Worm (Caenorhabditis elegans) whole organism, mixed stage, embryonic: ENCODE results near the gene tbx-8.

Experiments used
- M03D4.4 ChIP-seq: sonication (generic microtip); optimal IDR thresholded peaks from 2 replicates; lab custom pipeline; 2017; ENCODE audit warnings: mild to moderate bottlenecking, missing genetic modification characterization, missing compliant biosample characterization
- bed-3 ChIP-seq: fragments of 200-800 bp; sonication (Bioruptor generic); optimal IDR thresholded peaks from 3 replicates; lab custom pipeline; 2018; ENCODE audit warnings: mild to moderate bottlenecking, missing genetic modification characterization, moderate library complexity, missing compliant biosample characterization
- blmp-1 ChIP-seq: fragments of 150-350 bp; optimal IDR thresholded peaks from 2 replicates; lab custom pipeline; 2014; ENCODE audit warnings: missing biosample characterization, missing genetic modification characterization
- ceh-43 ChIP-seq: fragments of 200-800 bp; sonication (Bioruptor generic); optimal IDR thresholded peaks from 2 replicates; lab custom pipeline; 2018; ENCODE audit warnings: mild to moderate bottlenecking, missing genetic modification characterization, moderate library complexity, missing compliant biosample characterization
- ceh-83 ChIP-seq: fragments of 200-800 bp; sonication (Bioruptor generic); optimal IDR thresholded peaks from 2 replicates; lab custom pipeline; 2018; ENCODE audit warnings: mild to moderate bottlenecking, missing genetic modification characterization, missing compliant biosample characterization
- ces-1 ChIP-seq: fragments of 150-350 bp; optimal IDR thresholded peaks from 2 replicates; lab custom pipeline; 2014; ENCODE audit warnings: missing biosample characterization, missing genetic modification reagents, missing genetic modification characterization
- cnd-1 ChIP-seq: fragments of 200-800 bp; sonication (Bioruptor generic); optimal IDR thresholded peaks from 2 replicates; lab custom pipeline; 2018; ENCODE audit warnings: mild to moderate bottlenecking, missing genetic modification characterization, missing compliant biosample characterization
- drap-1 ChIP-seq: fragments of 200-800 bp; sonication (Bioruptor generic); optimal IDR thresholded peaks from 3 replicates; lab custom pipeline; 2018; ENCODE audit warnings: mild to moderate bottlenecking, missing genetic modification characterization, missing compliant biosample characterization
- elt-1 ChIP-seq: sonication (generic microtip); optimal IDR thresholded peaks from 2 replicates; lab custom pipeline; 2017; ENCODE audit warnings: missing genetic modification characterization, mild to moderate bottlenecking, missing compliant biosample characterization, antibody characterized with exemption, moderate library complexity, borderline replicate concordance; ENCODE audit not compliant: insufficient read depth
- elt-3 ChIP-seq: fragments of 150-350 bp; optimal IDR thresholded peaks from 2 replicates; lab custom pipeline; 2014; ENCODE audit warnings: missing biosample characterization, missing genetic modification characterization
- flh-1 ChIP-seq: fragments of 200-800 bp; sonication (Bioruptor generic); optimal IDR thresholded peaks from 2 replicates; lab custom pipeline; 2018; ENCODE audit warnings: mild to moderate bottlenecking, missing genetic modification characterization, moderate library complexity, missing compliant biosample characterization
- ham-2 ChIP-seq: fragments of 200-800 bp; sonication (Bioruptor generic); optimal IDR thresholded peaks from 2 replicates; lab custom pipeline; 2018; ENCODE audit warnings: mild to moderate bottlenecking, missing genetic modification characterization, missing compliant biosample characterization
- hlh-1 ChIP-seq: fragments of 150-350 bp; optimal IDR thresholded peaks from 2 replicates; lab custom pipeline; 2014; ENCODE audit warnings: missing biosample characterization, missing genetic modification reagents, missing genetic modification characterization
- lin-13 ChIP-seq: fragments of 150-350 bp; optimal IDR thresholded peaks from 2 replicates; lab custom pipeline; 2014; ENCODE audit warnings: missing biosample characterization, missing genetic modification characterization
- lin-32 ChIP-seq: fragments of 200-800 bp; sonication (Bioruptor generic); optimal IDR thresholded peaks from 2 replicates; lab custom pipeline; 2018; ENCODE audit warnings: mild to moderate bottlenecking, missing genetic modification characterization, missing compliant biosample characterization
- lsy-2 ChIP-seq: fragments of 150-350 bp; optimal IDR thresholded peaks from 2 replicates; lab custom pipeline; 2014; ENCODE audit warnings: missing biosample characterization, missing genetic modification characterization
- mab-5 ChIP-seq: fragments of 150-350 bp; optimal IDR thresholded peaks from 2 replicates; lab custom pipeline; 2014; ENCODE audit warnings: missing biosample characterization, missing genetic modification characterization
- mep-1 ChIP-seq: fragments of 150-350 bp; optimal IDR thresholded peaks from 2 replicates; lab custom pipeline; 2017; ENCODE audit warnings: missing biosample characterization, missing genetic modification reagents, missing genetic modification characterization, inconsistent platforms
- mls-2 ChIP-seq: sonication (generic microtip); optimal IDR thresholded peaks from 2 replicates; lab custom pipeline; 2016; ENCODE audit warnings: mild to moderate bottlenecking, missing genetic modification characterization, moderate library complexity, missing compliant biosample characterization
- nhr-12 ChIP-seq: fragments of 150-350 bp; optimal IDR thresholded peaks from 2 replicates; lab custom pipeline; 2014; ENCODE audit warnings: missing biosample characterization, missing genetic modification characterization
- nhr-2 ChIP-seq: fragments of 150-350 bp; optimal IDR thresholded peaks from 2 replicates; lab custom pipeline; 2014; ENCODE audit warnings: missing biosample characterization, missing genetic modification characterization
- nhr-237 ChIP-seq: fragments of 150-350 bp; optimal IDR thresholded peaks from 2 replicates; lab custom pipeline; 2014; ENCODE audit warnings: missing biosample characterization, missing genetic modification characterization
- nhr-28 ChIP-seq: fragments of 150-350 bp; optimal IDR thresholded peaks from 2 replicates; lab custom pipeline; 2014; ENCODE audit warnings: missing biosample characterization, missing genetic modification characterization
- nhr-76 ChIP-seq: sonication (generic microtip); optimal IDR thresholded peaks from 2 replicates; lab custom pipeline; 2017; ENCODE audit warnings: missing biosample characterization, missing genetic modification characterization
- pha-4 ChIP-seq: fragments of 150-350 bp; optimal IDR thresholded peaks from 2 replicates; lab custom pipeline; 2018; ENCODE audit warnings: missing biosample characterization, missing genetic modification reagents, missing genetic modification characterization
- sem-2 ChIP-seq: fragments of 200-800 bp; sonication (Bioruptor generic); optimal IDR thresholded peaks from 2 replicates; lab custom pipeline; 2018; ENCODE audit warnings: mild to moderate bottlenecking, missing genetic modification characterization, missing compliant biosample characterization
- snpc-4 ChIP-seq: fragments of 150-350 bp; optimal IDR thresholded peaks from 2 replicates; lab custom pipeline; 2014; ENCODE audit warnings: missing biosample characterization, missing genetic modification characterization
- sptf-1 ChIP-seq: sonication (generic microtip); optimal IDR thresholded peaks from 2 replicates; lab custom pipeline; 2017; ENCODE audit warnings: mild to moderate bottlenecking, missing genetic modification characterization, moderate library complexity, missing compliant biosample characterization
- tbx-8 ChIP-seq: fragments of 200-800 bp; sonication (Bioruptor generic); optimal IDR thresholded peaks from 2 replicates; lab custom pipeline; 2018; ENCODE audit warnings: mild to moderate bottlenecking, missing genetic modification characterization, moderate library complexity, missing compliant biosample characterization
- unc-120 ChIP-seq: sonication (generic microtip); optimal IDR thresholded peaks from 2 replicates; lab custom pipeline; 2017; ENCODE audit warnings: missing genetic modification characterization, missing compliant biosample characterization; ENCODE audit not compliant: poor library complexity, severe bottlenecking
- unc-39 ChIP-seq: fragments of 150-350 bp; optimal IDR thresholded peaks from 2 replicates; lab custom pipeline; 2014; ENCODE audit warnings: missing biosample characterization, missing genetic modification characterization
- unc-62 ChIP-seq: fragments of 150-350 bp; optimal IDR thresholded peaks from 2 replicates; lab custom pipeline; 2014; ENCODE audit warnings: missing biosample characterization, missing genetic modification reagents, missing genetic modification characterization
- zip-8 ChIP-seq: fragments of 150-350 bp; optimal IDR thresholded peaks from 2 replicates; lab custom pipeline; 2014; ENCODE audit warnings: missing biosample characterization, missing genetic modification characterization
- ztf-11 ChIP-seq: fragments of 150-350 bp; optimal IDR thresholded peaks from 2 replicates; lab custom pipeline; 2014; ENCODE audit warnings: missing biosample characterization, missing genetic modification characterization

The tbx-8 gene

ce11 chrIII:10347049-10347448 is at the start of gene tbx-8:
tbx-8 (plus strand) TSS chrIII:10347349.
- TF ChIP-seq bed-3 (GFP tag; lab: Kevin White, UChicago) (no peak), ces-1 (GFP tag; lab: Kevin White, UChicago) (no peak), ztf-11 (tag; lab: Kevin White, UChicago) (no peak), unc-39 (tag; lab: Kevin White, UChicago) (no peak), drap-1 (GFP tag; lab: Kevin White, UChicago) (no peak), cnd-1 (tag; lab: Kevin White, UChicago) (no peak), lsy-2 (tag; lab: Kevin White, UChicago) (no peak), nhr-28 (tag; lab: Kevin White, UChicago) (no peak), nhr-76 (tag; lab: Kevin White, UChicago) (no peak), ceh-83 (no peak), ceh-43 (no peak), unc-62 (no peak), tbx-8 (no peak), nhr-12 (no peak), snpc-4 (tag; lab: Kevin White, UChicago) (no peak), mep-1 (no peak), mab-5 (tag; lab: Kevin White, UChicago) (no peak), lin-13 (tag; lab: Kevin White, UChicago) (no peak), nhr-2 (no peak), nhr-237 (tag; lab: Kevin White, UChicago) (no peak)

DNA sequence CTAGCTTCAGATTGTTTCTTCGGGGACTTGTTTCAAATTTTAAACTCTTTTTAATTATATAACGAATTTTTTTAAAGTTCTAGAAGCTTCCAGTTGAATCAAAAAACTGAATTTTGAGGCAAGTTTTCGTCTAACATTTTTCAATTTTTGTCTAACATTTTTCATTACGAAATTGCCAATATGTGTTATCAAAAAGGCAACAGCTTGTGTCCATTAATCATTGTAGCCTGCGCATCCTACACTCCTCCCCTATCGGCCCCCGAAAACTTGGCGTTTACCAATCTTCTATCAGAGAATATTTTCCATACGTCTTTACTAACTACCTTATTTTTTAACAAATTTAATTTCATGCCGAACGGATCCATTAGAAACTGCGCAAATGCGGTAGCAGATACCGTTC is 47.1 kb upstream of the tbx-8 start, which contains the start of gene vglu-3:
vglu-3 (plus strand) TSS at position 301 of the 400 bp plus-strand sequence.
- TF ChIP-seq blmp-1 (tag; lab: Kevin White, UChicago) (no peak), zip-8 (tag; lab: Kevin White, UChicago) (no peak), pha-4 (tag; lab: Kevin White, UChicago) (no peak), nhr-237 (tag; lab: Kevin White, UChicago) (no peak), ztf-11 (tag; lab: Kevin White, UChicago) (no peak), bed-3 (GFP tag; lab: Kevin White, UChicago) (no peak), lsy-2 (tag; lab: Kevin White, UChicago) (no peak), unc-39 (tag; lab: Kevin White, UChicago) (no peak), drap-1 (GFP tag; lab: Kevin White, UChicago) (no peak), tbx-8 (no peak)

ce11 chrIII:10305295-10305694 is 41.9 kb upstream of the tbx-8 start:
- TF ChIP-seq lin-13 (tag; lab: Kevin White, UChicago) (no peak), M03D4.4 (tag; lab: Kevin White, UChicago) (no peak), unc-120 (tag; lab: Kevin White, UChicago) (no peak), mep-1 (no peak), nhr-12 (no peak)

DNA sequence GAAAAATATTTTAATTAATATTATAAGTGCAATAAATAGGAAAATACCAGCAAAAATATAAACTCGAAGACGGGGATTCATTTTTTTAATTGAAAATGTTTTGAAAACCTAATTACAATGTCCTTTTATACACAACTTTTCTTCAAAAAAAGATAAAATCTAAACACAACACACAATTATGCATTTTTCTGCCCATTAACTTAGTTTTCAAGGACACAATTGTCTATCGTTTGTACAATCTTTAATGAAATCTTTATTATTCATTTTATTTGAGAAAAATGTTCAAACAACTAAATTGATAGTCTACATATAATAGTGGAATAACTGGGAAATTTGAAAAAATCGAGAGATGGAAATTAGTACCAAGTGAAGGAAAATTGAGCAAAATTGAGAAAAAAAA is 41.1 kb upstream of the tbx-8 start, which contains the start of gene T07A5.1:
T07A5.1 (minus strand) TSS at position 149 of the 400 bp plus-strand sequence.
- TF ChIP-seq ceh-43 (no peak), ceh-83 (no peak), lin-32 (GFP tag; lab: Kevin White, UChicago) (no peak), ztf-11 (tag; lab: Kevin White, UChicago) (no peak), nhr-76 (tag; lab: Kevin White, UChicago) (no peak), lsy-2 (tag; lab: Kevin White, UChicago) (no peak), unc-120 (tag; lab: Kevin White, UChicago) (no peak), unc-62 (no peak), sptf-1 (tag; lab: Kevin White, UChicago) (no peak), mls-2 (tag; lab: Kevin White, UChicago) (no peak), drap-1 (GFP tag; lab: Kevin White, UChicago) (no peak), nhr-28 (tag; lab: Kevin White, UChicago) (no peak), elt-1 (tag; lab: Kevin White, UChicago) (no peak)

- TF ChIP-seq tbx-8 (no peak), sem-2 (no peak), M03D4.4 (tag; lab: Kevin White, UChicago) (no peak), nhr-2 (no peak), cnd-1 (tag; lab: Kevin White, UChicago) (no peak), zip-8 (tag; lab: Kevin White, UChicago) (no peak), lin-13 (tag; lab: Kevin White, UChicago) (no peak), nhr-76 (tag; lab: Kevin White, UChicago) (no peak), ztf-11 (tag; lab: Kevin White, UChicago) (no peak), hlh-1 (tag; lab: Kevin White, UChicago) (no peak), mab-5 (tag; lab: Kevin White, UChicago) (no peak), ceh-83 (no peak), drap-1 (GFP tag; lab: Kevin White, UChicago) (no peak), unc-39 (tag; lab: Kevin White, UChicago) (no peak), elt-3 (no peak), ham-2 (GFP tag; lab: Kevin White, UChicago) (no peak), ceh-43 (no peak), flh-1 (no peak)
- TF ChIP-seq, all 35 proteins: peak for 0
Measured at ce11 chrIII:10311016-10311415, 36.1 kb upstream of the tbx-8 start, which contains the start of gene T07A5.7. T07A5.7 (minus strand) TSS chrIII:10311116.
